ENCODE assay signal across 4 worm cellular contexts in the genomic region with DNA sequence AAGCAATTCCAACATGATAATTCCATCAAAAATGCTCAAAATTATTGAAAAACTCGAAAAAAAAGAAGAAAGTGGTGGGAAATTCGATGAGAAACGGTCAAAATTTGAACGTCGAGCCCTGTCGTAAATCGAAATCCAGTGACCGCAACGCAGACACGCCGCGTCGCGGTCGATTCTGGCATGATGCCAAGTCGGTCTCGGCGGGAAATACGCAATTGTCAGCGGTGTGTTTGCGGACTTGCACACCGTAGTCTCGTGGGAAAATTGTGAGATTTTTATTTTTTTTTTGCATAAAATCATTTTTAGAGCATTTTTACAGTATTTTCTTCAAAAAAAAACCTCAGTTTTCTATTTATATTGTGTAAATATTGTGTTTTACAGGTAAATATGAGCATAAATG.
A peak's percentile ranks its signal among the peaks of the same experiment; 100 is the strongest.
TF ChIP-seq lines count a peak whose summit lies in the region.

A gene (plus strand): TSS at position 382 of the 400 bp plus-strand sequence.

TF ChIP-seq in whole organism, L2 larva, 48 proteins besides CTCF, POLR2A, EP300 and RAD21 (continues in another document):
- TF ChIP-seq elt-1 (tag; optimal IDR thresholded peaks at IDR 0.05; lab: Kevin White, UChicago): no peak
- peak; percentile 74 for TF ChIP-seq ceh-16 (tag; optimal IDR thresholded peaks at IDR 0.05; lab: Kevin White, UChicago)
- TF ChIP-seq ZK546.5 (tag; optimal IDR thresholded peaks at IDR 0.05; lab: Kevin White, UChicago): peak; percentile 42
- TF ChIP-seq nhr-25 (tag; optimal IDR thresholded peaks at IDR 0.05; lab: Kevin White, UChicago): peak; percentile 92
- peak; percentile 81 for TF ChIP-seq egl-27 (tag; optimal IDR thresholded peaks at IDR 0.05; lab: Kevin White, UChicago)
- TF ChIP-seq unc-39 (tag; optimal IDR thresholded peaks at IDR 0.05; lab: Kevin White, UChicago): no peak
- peak; percentile 34 for TF ChIP-seq ztf-4 (tag; optimal IDR thresholded peaks at IDR 0.05; lab: Kevin White, UChicago)
- peak; percentile 59 for TF ChIP-seq nhr-77 (tag; optimal IDR thresholded peaks at IDR 0.05; lab: Kevin White, UChicago)
- TF ChIP-seq peb-1 (tag; optimal IDR thresholded peaks at IDR 0.05; lab: Kevin White, UChicago): no peak
- no peak for TF ChIP-seq unc-62 (GFP tag; optimal IDR thresholded peaks at IDR 0.05; lab: Kevin White, UChicago)
- TF ChIP-seq nhr-23 (tag; optimal IDR thresholded peaks at IDR 0.05; lab: Kevin White, UChicago): no peak
- TF ChIP-seq lin-11 (tag; optimal IDR thresholded peaks at IDR 0.05; lab: Kevin White, UChicago): peak; percentile 93
- no peak for TF ChIP-seq alr-1 (tag; optimal IDR thresholded peaks at IDR 0.05; lab: Kevin White, UChicago)
- peak; percentile 98 to 99 for TF ChIP-seq lsy-2 (tag; optimal IDR thresholded peaks at IDR 0.05; lab: Kevin White, UChicago)
- TF ChIP-seq sem-4 (tag; optimal IDR thresholded peaks at IDR 0.05; lab: Kevin White, UChicago): peak; percentile 81
- peak; percentile 36 for TF ChIP-seq nhr-10 (tag; optimal IDR thresholded peaks at IDR 0.05; lab: Kevin White, UChicago)
- TF ChIP-seq nhr-237 (tag; optimal IDR thresholded peaks at IDR 0.05; lab: Kevin White, UChicago): no peak
- no peak for TF ChIP-seq nhr-11 (tag; optimal IDR thresholded peaks at IDR 0.05; lab: Kevin White, UChicago)
- TF ChIP-seq aly-2 (tag; optimal IDR thresholded peaks at IDR 0.05; lab: Kevin White, UChicago): no peak
- TF ChIP-seq ceh-82 (tag; optimal IDR thresholded peaks at IDR 0.05; lab: Kevin White, UChicago): peak; percentile 13
- peak; percentile 64 for TF ChIP-seq snpc-4 (tag; optimal IDR thresholded peaks at IDR 0.05; lab: Kevin White, UChicago)
- peak; percentile 40 for TF ChIP-seq ama-1 (optimal IDR thresholded peaks at IDR 0.05; lab: Kevin White, UChicago)

TF ChIP-seq in whole organism, L4 larva, 104 proteins besides CTCF, POLR2A, EP300 and RAD21 (continues in another document):
- no peak for TF ChIP-seq nhr-41 (GFP tag; IDR thresholded peaks at IDR 0.05; lab: Robert Waterston, UW)
- TF ChIP-seq tag-97 (GFP tag; IDR thresholded peaks at IDR 0.05; lab: Robert Waterston, UW): no peak
- TF ChIP-seq madf-5 (GFP tag; IDR thresholded peaks at IDR 0.05; lab: Robert Waterston, UW): no peak
- TF ChIP-seq F49E8.2 (tag; optimal IDR thresholded peaks at IDR 0.05; lab: Kevin White, UChicago; ENCODE audit: borderline replicate concordance): peak; percentile 37
- no peak for TF ChIP-seq nhr-111 (GFP tag; optimal IDR thresholded peaks at IDR 0.05; lab: Kevin White, UChicago)
- no peak for TF ChIP-seq zag-1 (tag; optimal IDR thresholded peaks at IDR 0.05; lab: Kevin White, UChicago)
- TF ChIP-seq zfp-2 (tag; optimal IDR thresholded peaks at IDR 0.05; lab: Kevin White, UChicago): peak; percentile 90
- peak; percentile 86 for TF ChIP-seq hmg-1.1 (GFP tag; IDR thresholded peaks at IDR 0.05; lab: Robert Waterston, UW)
- peak; percentile 56; the same call in 1 of the 2 replicates for TF ChIP-seq madf-9 (GFP tag; conservative IDR thresholded peaks at IDR 0.05; lab: Robert Waterston, UW)
- no peak for TF ChIP-seq lin-39 (tag; optimal IDR thresholded peaks at IDR 0.05; lab: Kevin White, UChicago)
- TF ChIP-seq nhr-48 (tag; optimal IDR thresholded peaks at IDR 0.05; lab: Kevin White, UChicago): peak; percentile 46
- no peak for TF ChIP-seq lim-7 (GFP tag; IDR thresholded peaks at IDR 0.05; lab: Robert Waterston, UW)
- TF ChIP-seq T26A8.4 (GFP tag; IDR thresholded peaks at IDR 0.05; lab: Robert Waterston, UW): peak; percentile 83
- no peak for TF ChIP-seq php-3 (GFP tag; IDR thresholded peaks at IDR 0.05; lab: Robert Waterston, UW)
- no peak for TF ChIP-seq cey-2 (tag; optimal IDR thresholded peaks at IDR 0.05; lab: Kevin White, UChicago; ENCODE audit: borderline replicate concordance, insufficient read depth)
- TF ChIP-seq dve-1 (tag; optimal IDR thresholded peaks at IDR 0.05; lab: Kevin White, UChicago; ENCODE audit: insufficient read depth): peak; percentile 97
- TF ChIP-seq rbr-2 (tag; optimal IDR thresholded peaks at IDR 0.05; lab: Kevin White, UChicago): peak; percentile 86
- no peak for TF ChIP-seq daf-12 (tag; optimal IDR thresholded peaks at IDR 0.05; lab: Kevin White, UChicago)
- TF ChIP-seq Y48G9A.11 (GFP tag; IDR thresholded peaks at IDR 0.05; lab: Robert Waterston, UW): peak; percentile 42; the same call in 1 of the 2 replicates
- peak; percentile 89 for TF ChIP-seq zfp-3 (GFP tag; conservative IDR thresholded peaks at IDR 0.05; lab: Robert Waterston, UW)
- TF ChIP-seq zip-2 (tag; optimal IDR thresholded peaks at IDR 0.05; lab: Kevin White, UChicago): peak; percentile 56
- TF ChIP-seq ceh-82 (tag; optimal IDR thresholded peaks at IDR 0.05; lab: Kevin White, UChicago): no peak

TF ChIP-seq in whole organism, late embryonic, 69 proteins besides CTCF, POLR2A, EP300 and RAD21 (continues in another document):
- no peak for TF ChIP-seq fkh-10 (GFP tag; optimal IDR thresholded peaks at IDR 0.05; lab: Kevin White, UChicago)
- no peak for TF ChIP-seq madf-2 (tag; optimal IDR thresholded peaks at IDR 0.05; lab: Kevin White, UChicago)
- no peak for TF ChIP-seq che-1 (tag; optimal IDR thresholded peaks at IDR 0.05; lab: Kevin White, UChicago)
- TF ChIP-seq ceh-30 (tag; optimal IDR thresholded peaks at IDR 0.05; lab: Kevin White, UChicago): peak; percentile 89
- no peak for TF ChIP-seq ceh-19 (GFP tag; optimal IDR thresholded peaks at IDR 0.05; lab: Kevin White, UChicago)
- peak; percentile 48 for TF ChIP-seq elt-2 (tag; optimal IDR thresholded peaks at IDR 0.05; lab: Kevin White, UChicago)
- no peak for TF ChIP-seq ttx-3 (tag; optimal IDR thresholded peaks at IDR 0.05; lab: Kevin White, UChicago)
- TF ChIP-seq unc-55 (GFP tag; optimal IDR thresholded peaks at IDR 0.05; lab: Kevin White, UChicago): peak; percentile 81
- TF ChIP-seq pha-4 (tag; optimal IDR thresholded peaks at IDR 0.05; lab: Kevin White, UChicago): no peak
- TF ChIP-seq ceh-31 (tag; optimal IDR thresholded peaks at IDR 0.05; lab: Kevin White, UChicago): peak; percentile 34
- no peak for TF ChIP-seq dmd-4 (tag; optimal IDR thresholded peaks at IDR 0.05; lab: Kevin White, UChicago; ENCODE audit: borderline replicate concordance)
- TF ChIP-seq ceh-14 (tag; optimal IDR thresholded peaks at IDR 0.05; lab: Kevin White, UChicago): no peak
- TF ChIP-seq lin-11 (tag; optimal IDR thresholded peaks at IDR 0.05; lab: Kevin White, UChicago): no peak
- no peak for TF ChIP-seq F13H6.1 (tag; optimal IDR thresholded peaks at IDR 0.05; lab: Kevin White, UChicago)
- TF ChIP-seq ceh-48 (tag; optimal IDR thresholded peaks at IDR 0.05; lab: Kevin White, UChicago): peak; percentile 5
- no peak for TF ChIP-seq pat-9 (tag; optimal IDR thresholded peaks at IDR 0.05; lab: Kevin White, UChicago)
- no peak for TF ChIP-seq ama-1 (optimal IDR thresholded peaks at IDR 0.05; lab: Kevin White, UChicago)
- no peak for TF ChIP-seq ztf-16 (tag; optimal IDR thresholded peaks at IDR 0.05; lab: Kevin White, UChicago)
- TF ChIP-seq odd-2 (tag; optimal IDR thresholded peaks at IDR 0.05; lab: Kevin White, UChicago): no peak
- peak; percentile 75 for TF ChIP-seq hlh-30 (tag; optimal IDR thresholded peaks at IDR 0.05; lab: Kevin White, UChicago; ENCODE audit: insufficient read depth)
- peak; percentile 73 for TF ChIP-seq rnt-1 (tag; optimal IDR thresholded peaks at IDR 0.05; lab: Kevin White, UChicago)
- TF ChIP-seq npax-4 (tag; optimal IDR thresholded peaks at IDR 0.05; lab: Kevin White, UChicago): no peak
- TF ChIP-seq ref-2 (tag; optimal IDR thresholded peaks at IDR 0.05; lab: Kevin White, UChicago): peak; percentile 71
- no peak for TF ChIP-seq fkh-6 (tag; optimal IDR thresholded peaks at IDR 0.05; lab: Kevin White, UChicago)
- no peak for TF ChIP-seq K02D7.2 (tag; optimal IDR thresholded peaks at IDR 0.05; lab: Kevin White, UChicago)

TF ChIP-seq in whole organism, mixed stage, embryonic, 35 proteins besides CTCF, POLR2A, EP300 and RAD21 (continues in another document):
- peak; percentile 82 for TF ChIP-seq nhr-237 (tag; optimal IDR thresholded peaks at IDR 0.05; lab: Kevin White, UChicago)
- no peak for TF ChIP-seq nhr-76 (tag; optimal IDR thresholded peaks at IDR 0.05; lab: Kevin White, UChicago)
- TF ChIP-seq nhr-28 (tag; optimal IDR thresholded peaks at IDR 0.05; lab: Kevin White, UChicago): no peak
- no peak for TF ChIP-seq ham-2 (GFP tag; optimal IDR thresholded peaks at IDR 0.05; lab: Kevin White, UChicago)
- no peak for TF ChIP-seq bed-3 (GFP tag; optimal IDR thresholded peaks at IDR 0.05; lab: Kevin White, UChicago)
- peak; percentile 35 for TF ChIP-seq unc-120 (tag; optimal IDR thresholded peaks at IDR 0.05; lab: Kevin White, UChicago; ENCODE audit: poor library complexity, severe bottlenecking)
- no peak for TF ChIP-seq mls-2 (tag; optimal IDR thresholded peaks at IDR 0.05; lab: Kevin White, UChicago)
- TF ChIP-seq ceh-39 (tag; optimal IDR thresholded peaks at IDR 0.05; lab: Kevin White, UChicago): peak; percentile 84
- no peak for TF ChIP-seq elt-3 (tag; optimal IDR thresholded peaks at IDR 0.05; lab: Kevin White, UChicago)
- peak; percentile 29 for TF ChIP-seq unc-62 (GFP tag; optimal IDR thresholded peaks at IDR 0.05; lab: Kevin White, UChicago)
- no peak for TF ChIP-seq elt-1 (tag; optimal IDR thresholded peaks at IDR 0.05; lab: Kevin White, UChicago; ENCODE audit: borderline replicate concordance, insufficient read depth)
- peak; percentile 33 for TF ChIP-seq drap-1 (GFP tag; optimal IDR thresholded peaks at IDR 0.05; lab: Kevin White, UChicago)
- TF ChIP-seq unc-39 (tag; optimal IDR thresholded peaks at IDR 0.05; lab: Kevin White, UChicago): no peak
- no peak for TF ChIP-seq nhr-12 (tag; optimal IDR thresholded peaks at IDR 0.05; lab: Kevin White, UChicago)
- TF ChIP-seq sem-2 (GFP tag; optimal IDR thresholded peaks at IDR 0.05; lab: Kevin White, UChicago): no peak
- no peak for TF ChIP-seq cnd-1 (tag; optimal IDR thresholded peaks at IDR 0.05; lab: Kevin White, UChicago)
- TF ChIP-seq ceh-43 (GFP tag; optimal IDR thresholded peaks at IDR 0.05; lab: Kevin White, UChicago): no peak
- TF ChIP-seq tbx-8 (GFP tag; optimal IDR thresholded peaks at IDR 0.05; lab: Kevin White, UChicago): no peak
- no peak for TF ChIP-seq flh-1 (GFP tag; optimal IDR thresholded peaks at IDR 0.05; lab: Kevin White, UChicago)
- peak; percentile 55 for TF ChIP-seq sptf-1 (tag; optimal IDR thresholded peaks at IDR 0.05; lab: Kevin White, UChicago)
- TF ChIP-seq lin-32 (GFP tag; optimal IDR thresholded peaks at IDR 0.05; lab: Kevin White, UChicago): no peak
- peak; percentile 89 for TF ChIP-seq lin-13 (tag; optimal IDR thresholded peaks at IDR 0.05; lab: Kevin White, UChicago)
- no peak for TF ChIP-seq mab-5 (tag; optimal IDR thresholded peaks at IDR 0.05; lab: Kevin White, UChicago)
- no peak for TF ChIP-seq ztf-11 (tag; optimal IDR thresholded peaks at IDR 0.05; lab: Kevin White, UChicago)
- no peak for TF ChIP-seq nhr-2 (tag; optimal IDR thresholded peaks at IDR 0.05; lab: Kevin White, UChicago)
- TF ChIP-seq ces-1 (GFP tag; optimal IDR thresholded peaks at IDR 0.05; lab: Kevin White, UChicago): peak; percentile 60
- TF ChIP-seq snpc-4 (tag; optimal IDR thresholded peaks at IDR 0.05; lab: Kevin White, UChicago): no peak
- TF ChIP-seq lsy-2 (tag; optimal IDR thresholded peaks at IDR 0.05; lab: Kevin White, UChicago): peak; percentile 98
